Worm (Caenorhabditis elegans) whole organism, L4/young adult: ENCODE results near the gene spp-11.
A peak's percentile ranks its signal among the peaks of the same experiment; 100 is the strongest.

Experiments
- W03F9.2 ChIP-seq: fragments of 150-350 bp; optimal IDR thresholded peaks from 2 replicates; lab custom pipeline; 2014; ENCODE audit warnings: missing biosample characterization, missing genetic modification characterization
- dao-5 ChIP-seq: sonication (generic microtip); optimal IDR thresholded peaks from 2 replicates; lab custom pipeline; 2016; ENCODE audit warnings: missing genotype, missing genetic modification characterization, moderate library complexity, missing compliant biosample characterization
- him-1 ChIP-seq: sonication (generic microtip); optimal IDR thresholded peaks from 2 replicates; lab custom pipeline; 2016; ENCODE audit warnings: missing genotype, missing genetic modification reagents, missing genetic modification characterization, missing compliant biosample characterization

The spp-11 gene

ce11 chrII:6411660-6412451 is 4.7 kb upstream of the spp-11 start:
- TF ChIP-seq him-1 (tag; lab: Kevin White, UChicago) = no peak

ce11 chrII:6410181-6410580 is 3.0 kb upstream of the spp-11 start, which contains the start of gene T25D10.4:
Gene T25D10.4 (minus strand): TSS chrII:6410281.
- TF ChIP-seq W03F9.2 (tag; lab: Kevin White, UChicago) = no peak
- TF ChIP-seq dao-5 = no peak
- no peak for TF ChIP-seq him-1 (tag; lab: Kevin White, UChicago)

- no peak for TF ChIP-seq dao-5
- no peak for TF ChIP-seq him-1 (tag; lab: Kevin White, UChicago)
- TF ChIP-seq W03F9.2 (tag; lab: Kevin White, UChicago) = no peak
Observed at ce11 chrII:6409098-6409497, 1.9 kb upstream of the spp-11 start.

ce11 chrII:6403233-6403632 is 3.9 kb downstream of the spp-11 start, which contains the start of gene T25D10.1:
Gene T25D10.1 (plus strand): TSS chrII:6403401.
- TF ChIP-seq W03F9.2 (tag; lab: Kevin White, UChicago) = no peak
- TF ChIP-seq him-1 (tag; lab: Kevin White, UChicago) = no peak
- TF ChIP-seq dao-5 = no peak

- no peak for TF ChIP-seq dao-5
- no peak for TF ChIP-seq W03F9.2 (tag; lab: Kevin White, UChicago)
- no peak for TF ChIP-seq him-1 (tag; lab: Kevin White, UChicago)
Observed at ce11 chrII:6401649-6402048, 5.5 kb downstream of the spp-11 start, which contains the start of gene btb-2. Gene btb-2 (plus strand): TSS chrII:6401949.

- TF ChIP-seq dao-5 (no peak), him-1 (tag; lab: Kevin White, UChicago) (no peak), W03F9.2 (tag; lab: Kevin White, UChicago) (no peak)
Observed at ce11 chrII:6398406-6398805, 8.8 kb downstream of the spp-11 start, which contains the start of gene zig-10. Gene zig-10 (plus strand): TSS chrII:6398706.

ce11 chrII:6394037-6394436 is 13.1 kb downstream of the spp-11 start:
- TF ChIP-seq dao-5 (no peak), him-1 (tag; lab: Kevin White, UChicago) (no peak)

- TF ChIP-seq dao-5 = no peak
- no peak for TF ChIP-seq him-1 (tag; lab: Kevin White, UChicago)
- TF ChIP-seq W03F9.2 (tag; lab: Kevin White, UChicago) = no peak
Observed at ce11 chrII:6391195-6391594, 16.0 kb downstream of the spp-11 start, which contains the start of gene F58F12.3. Gene F58F12.3 (minus strand): TSS chrII:6391295.

- no peak for TF ChIP-seq him-1 (tag; lab: Kevin White, UChicago)
- TF ChIP-seq dao-5 = no peak
- TF ChIP-seq W03F9.2 (tag; lab: Kevin White, UChicago) = no peak
Observed at ce11 chrII:6387937-6388336, 19.2 kb downstream of the spp-11 start, which contains the start of gene F58F12.2. Gene F58F12.2 (minus strand): TSS chrII:6388037.

ce11 chrII:6386467-6386866 is 20.7 kb downstream of the spp-11 start, which contains the start of gene F58F12.4:
Gene F58F12.4 (plus strand): TSS chrII:6386767.
- TF ChIP-seq dao-5 = no peak
- TF ChIP-seq him-1 (tag; lab: Kevin White, UChicago) = no peak
- no peak for TF ChIP-seq W03F9.2 (tag; lab: Kevin White, UChicago)

- peak; percentile 30 for TF ChIP-seq him-1 (tag; lab: Kevin White, UChicago)
- no peak for TF ChIP-seq dao-5
- peak; percentile 83 for TF ChIP-seq W03F9.2 (tag; lab: Kevin White, UChicago)
Observed at ce11 chrII:6383183-6383695, 23.9 kb downstream of the spp-11 start, which contains the start of gene F58F12.1. Gene F58F12.1 (plus strand): TSS chrII:6383645.

- TF ChIP-seq dao-5 = no peak
- no peak for TF ChIP-seq W03F9.2 (tag; lab: Kevin White, UChicago)
- no peak for TF ChIP-seq him-1 (tag; lab: Kevin White, UChicago)
Observed at ce11 chrII:6380866-6381265, 26.3 kb downstream of the spp-11 start, which contains the start of gene F58F12.12. Gene F58F12.12 (plus strand): TSS chrII:6381166.

ce11 chrII:6379038-6379563 is 28.1 kb downstream of the spp-11 start:
- TF ChIP-seq him-1 (tag; lab: Kevin White, UChicago) (no peak), dao-5 (no peak), W03F9.2 (tag; lab: Kevin White, UChicago) (no peak)

ce11 chrII:6377381-6377948 is 29.7 kb downstream of the spp-11 start:
- no peak for TF ChIP-seq him-1 (tag; lab: Kevin White, UChicago)
- no peak for TF ChIP-seq dao-5
- no peak for TF ChIP-seq W03F9.2 (tag; lab: Kevin White, UChicago)
